Fruit fly (Drosophila melanogaster): ENCODE results near the gene CG10096.

Gene CG10096

DNA sequence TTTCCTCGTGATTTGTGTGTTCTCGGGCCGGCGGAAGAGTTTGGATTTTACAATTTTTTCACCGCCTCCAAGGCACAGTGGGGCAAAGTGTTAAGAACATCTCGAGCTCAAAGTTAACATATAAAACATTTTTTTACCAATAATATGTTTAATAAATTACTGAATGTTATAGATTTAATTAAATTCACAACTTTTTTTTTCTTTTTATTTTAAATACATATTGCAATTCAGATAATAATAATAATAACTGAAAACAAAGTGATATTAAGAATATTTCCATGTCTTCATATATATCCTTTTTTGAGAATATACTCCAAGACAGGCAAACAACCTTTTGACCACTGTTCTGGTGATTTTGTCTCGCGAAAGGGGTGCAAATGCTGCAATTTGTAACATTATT, 49.8 kb downstream of the CG10096 start (continued):
- TF ChIP-seq sd (tag; optimal IDR thresholded peaks at IDR 0.05): no peak
- TF ChIP-seq CG13894 (tag; optimal IDR thresholded peaks at IDR 0.05): no peak
- TF ChIP-seq CG8290 (GFP tag; optimal IDR thresholded peaks at IDR 0.05): no peak
- no peak for TF ChIP-seq CG8290 (tag; optimal IDR thresholded peaks at IDR 0.05)
- TF ChIP-seq cad (GFP tag; optimal IDR thresholded peaks at IDR 0.05): no peak
- no peak for TF ChIP-seq CG11456 (GFP tag; IDR thresholded peaks at IDR 0.05)
- no peak for TF ChIP-seq crc (GFP tag; optimal IDR thresholded peaks at IDR 0.05)
- TF ChIP-seq CG12104 (GFP tag; optimal IDR thresholded peaks at IDR 0.05): peak; percentile 12
- peak; percentile 30 for TF ChIP-seq sens (GFP tag)
- peak; percentile 11 for TF ChIP-seq D19A (tag; optimal IDR thresholded peaks at IDR 0.05)
- TF ChIP-seq CG31441 (GFP tag; IDR thresholded peaks at IDR 0.05): peak; percentile 62; the same call in 1 of the 2 replicates
- no peak for TF ChIP-seq CG2678 (tag; optimal IDR thresholded peaks at IDR 0.05)
- no peak for TF ChIP-seq BEAF-32 (GFP tag; optimal IDR thresholded peaks at IDR 0.05)
- no peak for TF ChIP-seq slbo (GFP tag; IDR thresholded peaks at IDR 0.05)
- TF ChIP-seq nmo (GFP tag; optimal IDR thresholded peaks at IDR 0.05): peak; percentile 15
- TF ChIP-seq CG15601 (tag; optimal IDR thresholded peaks at IDR 0.05): peak; percentile 7
- peak; percentile 10 for TF ChIP-seq dmrt11E (tag; optimal IDR thresholded peaks at IDR 0.05)
- peak; percentile 14 for TF ChIP-seq CG7556 (GFP tag; optimal IDR thresholded peaks at IDR 0.05)
- TF ChIP-seq CG8924 (tag; optimal IDR thresholded peaks at IDR 0.05): peak; percentile 30
- TF ChIP-seq tll (GFP tag; optimal IDR thresholded peaks at IDR 0.05): no peak
- no peak for TF ChIP-seq Scr (GFP tag; IDR thresholded peaks at IDR 0.05; ENCODE audit: partially characterized antibody)
- TF ChIP-seq bsh (GFP tag; optimal IDR thresholded peaks at IDR 0.05): peak in 1 of 2 experiments; percentile 31
- TF ChIP-seq CG16813 (GFP tag; IDR thresholded peaks at IDR 0.05; ENCODE audit: partially characterized antibody): no peak
- TF ChIP-seq Jarid2 (GFP tag; optimal IDR thresholded peaks at IDR 0.05): no peak
- peak; percentile 37 for TF ChIP-seq Sox102F (GFP tag; optimal IDR thresholded peaks at IDR 0.05)
- TF ChIP-seq CG17361 (GFP tag; IDR thresholded peaks at IDR 0.05): 0 out of 3 replicates have a peak, but pooled peaks have one; percentile 36
- TF ChIP-seq Lhr (GFP tag; optimal IDR thresholded peaks at IDR 0.05): no peak
- no peak for TF ChIP-seq corto (GFP tag; optimal IDR thresholded peaks at IDR 0.05)
- TF ChIP-seq da (GFP tag; optimal IDR thresholded peaks at IDR 0.05): no peak
- no peak for TF ChIP-seq Dip2 (GFP tag; IDR thresholded peaks at IDR 0.05)
- no peak for TF ChIP-seq CG1233 (GFP tag; optimal IDR thresholded peaks at IDR 0.05)
- TF ChIP-seq ac (GFP tag; optimal IDR thresholded peaks at IDR 0.05): no peak
- TF ChIP-seq maf-S (GFP tag; optimal IDR thresholded peaks at IDR 0.05): no peak
- TF ChIP-seq Oaz (GFP tag; IDR thresholded peaks at IDR 0.05): no peak
- TF ChIP-seq fd96Cb (tag; optimal IDR thresholded peaks at IDR 0.05): peak; percentile 23
- no peak for TF ChIP-seq vvl (GFP tag; IDR thresholded peaks at IDR 0.05)
- TF ChIP-seq CG33213 (GFP tag; optimal IDR thresholded peaks at IDR 0.05): no peak
- no peak for TF ChIP-seq NfI (GFP tag; optimal IDR thresholded peaks at IDR 0.05)
- TF ChIP-seq grn (GFP tag; optimal IDR thresholded peaks at IDR 0.05): no peak
- no peak for TF ChIP-seq sens-2 (GFP tag; IDR thresholded peaks at IDR 0.05)
- peak; percentile 60 for TF ChIP-seq CG18262 (tag; optimal IDR thresholded peaks at IDR 0.05)
- TF ChIP-seq mam (GFP tag; optimal IDR thresholded peaks at IDR 0.05): no peak
- no peak for TF ChIP-seq Dp (GFP tag; optimal IDR thresholded peaks at IDR 0.05)
- TF ChIP-seq Blimp-1 (GFP tag; optimal IDR thresholded peaks at IDR 0.05): peak; percentile 51
- no peak for TF ChIP-seq ssp (GFP tag; IDR thresholded peaks at IDR 0.05)
- no peak for TF ChIP-seq hb (GFP tag; IDR thresholded peaks at IDR 0.05; ENCODE audit: partially characterized antibody)
- TF ChIP-seq CG11504 (tag; optimal IDR thresholded peaks at IDR 0.05): peak; percentile 58
- TF ChIP-seq wor (GFP tag; IDR thresholded peaks at IDR 0.05): no peak
- no peak for TF ChIP-seq CG13775 (GFP tag; optimal IDR thresholded peaks at IDR 0.05)
- no peak for TF ChIP-seq CG10431 (GFP tag; optimal IDR thresholded peaks at IDR 0.05)
- TF ChIP-seq CG17829 (tag; optimal IDR thresholded peaks at IDR 0.05): peak; percentile 33
